Worm (Caenorhabditis elegans) whole organism, L4/young adult: ENCODE results near the gene warf-1.

Experiments used
- W03F9.2 ChIP-seq: fragments of 150-350 bp; optimal IDR thresholded peaks from 2 replicates; lab custom pipeline; 2014; ENCODE audit warnings: missing biosample characterization, missing genetic modification characterization
- dao-5 ChIP-seq: sonication (generic microtip); optimal IDR thresholded peaks from 2 replicates; lab custom pipeline; 2016; ENCODE audit warnings: missing genotype, missing genetic modification characterization, moderate library complexity, missing compliant biosample characterization
- him-1 ChIP-seq: sonication (generic microtip); optimal IDR thresholded peaks from 2 replicates; lab custom pipeline; 2016; ENCODE audit warnings: missing genotype, missing genetic modification reagents, missing genetic modification characterization, missing compliant biosample characterization

The warf-1 gene

ce11 chrIV:7674874-7675273 lies 40.3 kb downstream of the warf-1 start, which contains the start of gene itr-1:
TSS of gene itr-1 (plus strand) at chrIV:7675174.
- TF ChIP-seq dao-5 (no peak), W03F9.2 (no peak), him-1 (tag; lab: Kevin White, UChicago) (no peak)

- TF ChIP-seq dao-5 = no peak
- no peak for TF ChIP-seq him-1 (tag; lab: Kevin White, UChicago)
- no peak for TF ChIP-seq W03F9.2
These were observed 44.5 kb downstream of the warf-1 start for ce11 chrIV:7679120-7679519.
